Worm (Caenorhabditis elegans) whole organism, late embryonic: ENCODE results near the gene lonp-2.

ENCODE experiments used
- ama-1 ChIP-seq: fragments of 150-350 bp; optimal IDR thresholded peaks from 2 replicates; lab custom pipeline; 2014
- dmd-4 ChIP-seq: sonication (generic microtip); optimal IDR thresholded peaks from 2 replicates; lab custom pipeline; 2016; ENCODE audit warnings: borderline replicate concordance, missing genetic modification characterization, missing compliant biosample characterization
- nfya-1 ChIP-seq: sonication (generic microtip); optimal IDR thresholded peaks from 2 replicates; lab custom pipeline; 2017; ENCODE audit warnings: missing genetic modification characterization, mild to moderate bottlenecking, missing compliant biosample characterization, antibody characterized with exemption, moderate library complexity
- npax-4 ChIP-seq: sonication (generic microtip); optimal IDR thresholded peaks from 2 replicates; lab custom pipeline; 2016; ENCODE audit warnings: missing genetic modification characterization, missing compliant biosample characterization
- pha-2 ChIP-seq: sonication (generic microtip); optimal IDR thresholded peaks from 2 replicates; lab custom pipeline; 2017; ENCODE audit warnings: mild to moderate bottlenecking, missing genetic modification characterization, missing compliant biosample characterization
- pqm-1 ChIP-seq: sonication (generic microtip); optimal IDR thresholded peaks from 2 replicates; lab custom pipeline; 2016; ENCODE audit warnings: missing genetic modification characterization, missing compliant biosample characterization
- ref-2 ChIP-seq: sonication (generic microtip); optimal IDR thresholded peaks from 2 replicates; lab custom pipeline; 2016; ENCODE audit warnings: missing genetic modification characterization, missing compliant biosample characterization
- unc-55 ChIP-seq: sonication (generic microtip); optimal IDR thresholded peaks from 2 replicates; lab custom pipeline; 2017; ENCODE audit warnings: missing biosample characterization, missing genetic modification reagents, missing genetic modification characterization

ce11 chrIII:12124392-12124791 lies 16.8 kb downstream of the lonp-2 start:
- TF ChIP-seq pqm-1, result no peak
- TF ChIP-seq ref-2 (tag; lab: Kevin White, UChicago), result no peak
- no peak for TF ChIP-seq ama-1 (lab: Kevin White, UChicago)
- TF ChIP-seq pha-2, result no peak
- no peak for TF ChIP-seq dmd-4 (tag; lab: Kevin White, UChicago)
- TF ChIP-seq npax-4 (tag; lab: Kevin White, UChicago), result no peak
- no peak for TF ChIP-seq nfya-1 (tag; lab: Kevin White, UChicago)
- no peak for TF ChIP-seq unc-55 (GFP tag; lab: Kevin White, UChicago)
